Fruit fly (Drosophila melanogaster) whole organism, embryonic: ENCODE results near the gene Creld.

ENCODE experiments used
- Aef1 ChIP-seq: fragments of 200-800 bp; sonication (Bioruptor generic); IDR thresholded peaks from 3 replicates; pipeline ENCODE4 v1.3.6; 2022; ENCODE audit warnings: missing biosample characterization, missing genetic modification characterization
- Atf-2 ChIP-seq: fragments of 200-800 bp; sonication (Bioruptor generic); optimal IDR thresholded peaks from 2 replicates; lab custom pipeline; 2016; ENCODE audit warnings: missing biosample characterization, missing genetic modification characterization
- BtbVII ChIP-seq: fragments of 200-800 bp; sonication (Bioruptor generic); optimal IDR thresholded peaks from 3 replicates; lab custom pipeline; 2017; ENCODE audit warnings: missing biosample characterization, mild to moderate bottlenecking, missing genetic modification characterization
- CG10366 ChIP-seq: fragments of 200-800 bp; sonication (Bioruptor generic); IDR thresholded peaks from 2 replicates; pipeline ENCODE4 v1.3.6; 2022; ENCODE audit warnings: missing biosample characterization, missing genetic modification characterization
- CG10543 ChIP-seq: fragments of 200-800 bp; sonication (Bioruptor generic); optimal IDR thresholded peaks from 3 replicates; lab custom pipeline; 2017; ENCODE audit warnings: missing biosample characterization, mild to moderate bottlenecking, missing genetic modification characterization, moderate library complexity
- CG11456 ChIP-seq: fragments of 200-800 bp; sonication (Bioruptor generic); IDR thresholded peaks from 3 replicates; pipeline ENCODE4 v1.3.6; 2022; ENCODE audit warnings: missing biosample characterization, missing genetic modification characterization
- CG11504 ChIP-seq: fragments of 200-800 bp; sonication (Bioruptor generic); optimal IDR thresholded peaks from 3 replicates; lab custom pipeline; 2019; ENCODE audit warnings: missing biosample characterization, mild to moderate bottlenecking, missing genetic modification characterization, moderate library complexity
- CG11560 ChIP-seq: fragments of 200-800 bp; sonication (Bioruptor generic); IDR thresholded peaks from 3 replicates; pipeline ENCODE4 v1.3.6; 2022; ENCODE audit warnings: missing biosample characterization, missing genetic modification characterization
- CG12219 ChIP-seq: fragments of 200-800 bp; sonication (Bioruptor generic); optimal IDR thresholded peaks from 3 replicates; lab custom pipeline; 2018; ENCODE audit warnings: missing biosample characterization, mild to moderate bottlenecking, missing genetic modification characterization
- CG12769 ChIP-seq: fragments of 200-800 bp; sonication (Bioruptor generic); optimal IDR thresholded peaks from 2 replicates; lab custom pipeline; 2019; ENCODE audit warnings: missing biosample characterization, mild to moderate bottlenecking, missing genetic modification characterization, moderate library complexity
- CG14965 ChIP-seq: fragments of 200-800 bp; sonication (Bioruptor generic); optimal IDR thresholded peaks from 2 replicates; lab custom pipeline; 2016; ENCODE audit warnings: missing biosample characterization, missing genetic modification characterization, borderline replicate concordance
- CG1529 ChIP-seq: fragments of 200-800 bp; sonication (Bioruptor generic); optimal IDR thresholded peaks from 3 replicates; lab custom pipeline; 2018; ENCODE audit warnings: missing biosample characterization, missing genetic modification characterization
- CG1603 ChIP-seq: fragments of 200-800 bp; sonication (Bioruptor generic); optimal IDR thresholded peaks from 2 replicates; lab custom pipeline; 2019; ENCODE audit warnings: missing biosample characterization, mild to moderate bottlenecking, missing genetic modification characterization, moderate library complexity
- CG18262 ChIP-seq: fragments of 200-800 bp; optimal IDR thresholded peaks from 3 replicates; lab custom pipeline; 2019; ENCODE audit warnings: missing biosample characterization, mild to moderate bottlenecking, missing genetic modification characterization, moderate library complexity
- CG18619 ChIP-seq: fragments of 200-800 bp; sonication (Bioruptor generic); optimal IDR thresholded peaks from 3 replicates; lab custom pipeline; 2017; ENCODE audit warnings: missing biosample characterization, mild to moderate bottlenecking, missing genetic modification characterization
- CG32767 ChIP-seq: fragments of 200-800 bp; sonication (Bioruptor generic); IDR thresholded peaks from 2 replicates; pipeline ENCODE4 v1.3.6; 2022; ENCODE audit warnings: missing biosample characterization, missing genetic modification characterization
- CG33557 ChIP-seq: fragments of 200-800 bp; sonication (Bioruptor generic); optimal IDR thresholded peaks from 2 replicates; lab custom pipeline; 2019; ENCODE audit warnings: missing biosample characterization, mild to moderate bottlenecking, missing genetic modification characterization, moderate library complexity
- CG3407 ChIP-seq: fragments of 200-800 bp; sonication (Bioruptor generic); optimal IDR thresholded peaks from 2 replicates; lab custom pipeline; 2018; ENCODE audit warnings: missing biosample characterization, mild to moderate bottlenecking, missing genetic modification characterization
- CG34376 ChIP-seq: fragments of 200-800 bp; sonication (Bioruptor generic); optimal IDR thresholded peaks from 2 replicates; lab custom pipeline; 2018; ENCODE audit warnings: missing biosample characterization, mild to moderate bottlenecking, missing genetic modification characterization
- CG4730 ChIP-seq: fragments of 200-800 bp; sonication (Bioruptor generic); IDR thresholded peaks from 2 replicates; pipeline ENCODE4 v1.3.6; 2022; ENCODE audit warnings: missing biosample characterization, missing genetic modification characterization
- CG4854 ChIP-seq: fragments of 200-800 bp; sonication (Bioruptor generic); optimal IDR thresholded peaks from 2 replicates; lab custom pipeline; 2016; ENCODE audit warnings: missing biosample characterization, missing genetic modification characterization, inconsistent platforms
- CG6854 ChIP-seq: fragments of 200-800 bp; sonication (Bioruptor generic); optimal IDR thresholded peaks from 3 replicates; lab custom pipeline; 2017; ENCODE audit warnings: missing biosample characterization, mild to moderate bottlenecking, missing genetic modification characterization
- CG7928 ChIP-seq: fragments of 200-800 bp; sonication (Bioruptor generic); optimal IDR thresholded peaks from 2 replicates; lab custom pipeline; 2017; ENCODE audit warnings: missing biosample characterization, mild to moderate bottlenecking, missing genetic modification characterization
- CG8944 ChIP-seq: fragments of 200-800 bp; sonication (Bioruptor generic); optimal IDR thresholded peaks from 3 replicates; lab custom pipeline; 2016; ENCODE audit warnings: missing biosample characterization, missing genetic modification characterization
- Dp ChIP-seq: fragments of 200-800 bp; sonication (Bioruptor generic); optimal IDR thresholded peaks from 2 replicates; lab custom pipeline; 2018; ENCODE audit warnings: missing biosample characterization, mild to moderate bottlenecking, missing genetic modification characterization, moderate library complexity
- ERR ChIP-seq: fragments of 200-800 bp; sonication (Bioruptor generic); optimal IDR thresholded peaks from 2 replicates; lab custom pipeline; 2016; ENCODE audit warnings: missing biosample characterization, missing genetic modification characterization
- HHEX ChIP-seq: fragments of 200-800 bp; sonication (Bioruptor generic); optimal IDR thresholded peaks from 3 replicates; lab custom pipeline; 2017; ENCODE audit warnings: missing biosample characterization, mild to moderate bottlenecking, missing genetic modification characterization, missing genetic modification reagents
- MTF-1 ChIP-seq: fragments of 200-800 bp; sonication (Bioruptor generic); optimal IDR thresholded peaks from 2 replicates; lab custom pipeline; 2018; ENCODE audit warnings: missing biosample characterization, mild to moderate bottlenecking, missing genetic modification characterization, borderline replicate concordance
- Med ChIP-seq: fragments of 200-800 bp; sonication (Bioruptor generic); peaks from one replicate; lab custom pipeline; 2016; ENCODE audit warnings: missing biosample characterization, missing genetic modification characterization, mild to moderate bottlenecking, inconsistent platforms, moderate library complexity
- Meics ChIP-seq: fragments of 200-800 bp; sonication (Bioruptor generic); optimal IDR thresholded peaks from 2 replicates; lab custom pipeline; 2017; ENCODE audit warnings: missing biosample characterization, mild to moderate bottlenecking, missing genetic modification characterization
- NFAT ChIP-seq: fragments of 200-800 bp; sonication (Bioruptor generic); IDR thresholded peaks from 2 replicates; pipeline ENCODE4 v1.3.6; 2022; ENCODE audit warnings: missing biosample characterization, missing genetic modification characterization
- Nf-YB ChIP-seq: fragments of 200-800 bp; sonication (Bioruptor generic); optimal IDR thresholded peaks from 3 replicates; lab custom pipeline; 2019; ENCODE audit warnings: missing biosample characterization, mild to moderate bottlenecking, missing genetic modification characterization, moderate library complexity
- Spps ChIP-seq: fragments of 200-800 bp; sonication (Bioruptor generic); optimal IDR thresholded peaks from 2 replicates; lab custom pipeline; 2018; ENCODE audit warnings: missing biosample characterization, mild to moderate bottlenecking, missing genetic modification characterization
- Sry-β ChIP-seq: fragments of 200-800 bp; sonication (Bioruptor generic); optimal IDR thresholded peaks from 2 replicates; lab custom pipeline; 2018; ENCODE audit warnings: missing biosample characterization, mild to moderate bottlenecking, missing genetic modification characterization, moderate library complexity
- Tbp ChIP-seq: fragments of >200 bp; optimal IDR thresholded peaks from 2 replicates; lab custom pipeline; 2018; ENCODE audit warnings: missing biosample characterization, missing genetic modification characterization
- ac ChIP-seq: fragments of 200-800 bp; sonication (Bioruptor generic); optimal IDR thresholded peaks from 3 replicates; lab custom pipeline; 2017; ENCODE audit warnings: missing biosample characterization, mild to moderate bottlenecking, missing genetic modification characterization
- bab2 ChIP-seq: fragments of 200-800 bp; sonication (Bioruptor generic); optimal IDR thresholded peaks from 2 replicates; lab custom pipeline; 2016; ENCODE audit warnings: missing biosample characterization, missing genetic modification characterization
- danr ChIP-seq: fragments of 200-800 bp; sonication (Bioruptor generic); IDR thresholded peaks from 2 replicates; pipeline ENCODE4 v1.3.6; 2022; ENCODE audit warnings: missing biosample characterization, missing genetic modification characterization
- dm ChIP-seq: fragments of 200-800 bp; sonication (Bioruptor generic); optimal IDR thresholded peaks from 3 replicates; lab custom pipeline; 2016; ENCODE audit warnings: missing biosample characterization, missing genetic modification characterization
- ewg ChIP-seq: fragments of 200-800 bp; sonication (Bioruptor generic); optimal IDR thresholded peaks from 3 replicates; lab custom pipeline; 2017; ENCODE audit warnings: mild to moderate bottlenecking, missing biosample characterization, missing genetic modification reagents, missing genetic modification characterization
- mld ChIP-seq: fragments of 200-800 bp; sonication (Bioruptor generic); IDR thresholded peaks from 3 replicates; pipeline ENCODE4 v1.3.6; 2022; ENCODE audit warnings: missing biosample characterization, missing genetic modification characterization; ENCODE audit not compliant: partially characterized antibody
- pfk ChIP-seq: fragments of 200-800 bp; sonication (Bioruptor generic); optimal IDR thresholded peaks from 2 replicates; lab custom pipeline; 2018; ENCODE audit warnings: missing biosample characterization, mild to moderate bottlenecking, missing genetic modification characterization, moderate library complexity
- pho ChIP-seq: fragments of 200-800 bp; sonication (Bioruptor generic); optimal IDR thresholded peaks from 2 replicates; lab custom pipeline; 2016; ENCODE audit warnings: missing biosample characterization, missing genetic modification characterization
- psq ChIP-seq: fragments of 200-800 bp; sonication (Bioruptor generic); optimal IDR thresholded peaks from 2 replicates; lab custom pipeline; 2017; ENCODE audit warnings: missing biosample characterization, missing genetic modification characterization
- repo ChIP-seq: fragments of 200-800 bp; sonication (Bioruptor generic); optimal IDR thresholded peaks from 2 replicates; lab custom pipeline; 2016; ENCODE audit warnings: missing biosample characterization, missing genetic modification characterization
- row ChIP-seq: fragments of 200-800 bp; sonication (Bioruptor generic); IDR thresholded peaks from 3 replicates; pipeline ENCODE4 v1.3.6; 2022; ENCODE audit warnings: missing biosample characterization, missing genetic modification characterization
- seq ChIP-seq: fragments of 200-800 bp; sonication (Bioruptor generic); IDR thresholded peaks from 2 replicates; pipeline ENCODE4 v1.3.6; 2022; ENCODE audit warnings: missing biosample characterization, missing genetic modification characterization
- tap ChIP-seq: fragments of 200-800 bp; optimal IDR thresholded peaks from 3 replicates; lab custom pipeline; 2019; ENCODE audit warnings: missing biosample characterization, mild to moderate bottlenecking, missing genetic modification characterization, moderate library complexity
- tll ChIP-seq, 2 experiments: fragments of 200-800 bp in 1 of 2; fragments of >200 bp in 1 of 2; sonication (Bioruptor generic) in 1 of 2; optimal IDR thresholded peaks; 2 replicates each; lab custom pipeline; 2017 to 2019; ENCODE audit warnings: missing biosample characterization in 2 of 2, missing genetic modification characterization in 2 of 2, mild to moderate bottlenecking in 1 of 2, moderate library complexity in 1 of 2
- trem ChIP-seq: fragments of 200-800 bp; optimal IDR thresholded peaks from 3 replicates; lab custom pipeline; 2019; ENCODE audit warnings: missing biosample characterization, mild to moderate bottlenecking, missing genetic modification characterization, moderate library complexity
- vfl ChIP-seq: fragments of 200-800 bp; sonication (Bioruptor generic); optimal IDR thresholded peaks from 2 replicates; lab custom pipeline; 2016; ENCODE audit warnings: missing biosample characterization, missing genetic modification characterization

The Creld gene

DNA sequence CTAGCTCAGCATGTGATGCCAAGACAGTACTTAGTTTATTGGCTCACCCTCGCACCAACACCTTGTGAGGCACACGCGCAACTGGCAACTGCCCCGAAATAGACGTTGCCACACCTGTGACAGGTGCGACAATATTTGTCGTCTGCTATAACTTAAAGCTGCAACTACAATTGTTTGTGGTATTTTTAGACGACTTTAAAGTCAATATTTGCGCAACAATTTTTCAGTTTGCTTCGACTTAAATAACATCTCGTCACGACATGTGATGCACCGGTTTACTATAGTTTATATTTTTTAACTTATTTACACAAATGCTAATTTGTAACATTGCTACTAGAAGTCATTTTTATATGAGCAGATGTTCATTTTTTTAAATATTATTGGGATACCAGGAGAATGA is 21.0 kb upstream of the Creld start (continued):
- TF ChIP-seq CG11456 (GFP tag; lab: Robert Waterston, UW) = no peak
- TF ChIP-seq NFAT (GFP tag; lab: Robert Waterston, UW) = no peak
- TF ChIP-seq tll (GFP tag; optimal IDR thresholded peaks at IDR 0.05; lab: Kevin White, UChicago) = no peak
- no peak for TF ChIP-seq psq (GFP tag; lab: Kevin White, UChicago)
- peak; percentile 8 for TF ChIP-seq CG1603 (tag; lab: Kevin White, UChicago)
- TF ChIP-seq CG8944 (GFP tag; lab: Kevin White, UChicago) = no peak
- no peak for TF ChIP-seq CG7928
- peak; percentile 50 for TF ChIP-seq CG12219 (GFP tag; lab: Kevin White, UChicago)
- no peak for TF ChIP-seq trem (tag; lab: Kevin White, UChicago)
- no peak for TF ChIP-seq CG14965 (GFP tag; lab: Kevin White, UChicago)
- TF ChIP-seq Sry-β (GFP tag; lab: Kevin White, UChicago) = no peak
- peak; percentile 11 for TF ChIP-seq CG18262 (tag; lab: Kevin White, UChicago)
- no peak for TF ChIP-seq mld (GFP tag; lab: Robert Waterston, UW)
- TF ChIP-seq bab2 (GFP tag; lab: Kevin White, UChicago) = no peak
- TF ChIP-seq Meics (GFP tag; lab: Kevin White, UChicago) = peak; percentile 48
- no peak for TF ChIP-seq repo (GFP tag; lab: Kevin White, UChicago)
- TF ChIP-seq CG4730 (GFP tag; lab: Robert Waterston, UW) = no peak
- TF ChIP-seq CG32767 (GFP tag; lab: Robert Waterston, UW) = no peak
- TF ChIP-seq dm = no peak
- peak; percentile 27 for TF ChIP-seq Nf-YB (GFP tag; lab: Kevin White, UChicago)
- TF ChIP-seq CG10543 = peak; percentile 58
- TF ChIP-seq CG10366 (GFP tag; lab: Robert Waterston, UW) = no peak
- peak; percentile 71 for TF ChIP-seq BtbVII (GFP tag; lab: Kevin White, UChicago)
- peak; percentile 58 for TF ChIP-seq HHEX (GFP tag; lab: Kevin White, UChicago)
- no peak for TF ChIP-seq Aef1 (GFP tag; lab: Robert Waterston, UW)
- TF ChIP-seq CG6854 = peak; percentile 62
- TF ChIP-seq CG1529 (GFP tag; lab: Kevin White, UChicago) = peak; percentile 55
- TF ChIP-seq seq = no peak; the same call in 1 of the 2 replicates
- no peak for TF ChIP-seq pho
- TF ChIP-seq row = no peak
- TF ChIP-seq CG4854 (GFP tag; lab: Kevin White, UChicago) = no peak
- no peak for TF ChIP-seq CG11560 (tag; lab: Robert Waterston, UW)
- TF ChIP-seq Dp = no peak
- TF ChIP-seq CG11504 (tag; lab: Kevin White, UChicago) = peak; percentile 30
- peak; percentile 26 for TF ChIP-seq CG33557
- no peak for TF ChIP-seq Tbp
- peak; percentile 28 for TF ChIP-seq CG18619 (GFP tag; lab: Kevin White, UChicago)
- peak; percentile 1 for TF ChIP-seq ac (GFP tag; lab: Kevin White, UChicago)
- TF ChIP-seq danr (GFP tag; lab: Robert Waterston, UW) = no peak
- TF ChIP-seq CG3407 = peak; percentile 60
- TF ChIP-seq MTF-1 (GFP tag; lab: Kevin White, UChicago) = peak; percentile 68
- TF ChIP-seq vfl (GFP tag; lab: Kevin White, UChicago) = no peak
- peak; percentile 6 for TF ChIP-seq ewg
- peak; percentile 74 for TF ChIP-seq Med (GFP tag; lab: Kevin White, UChicago)
- TF ChIP-seq CG34376 (GFP tag; lab: Kevin White, UChicago) = no peak
- TF ChIP-seq ERR = no peak
- TF ChIP-seq CG12769 = peak; percentile 35
- TF ChIP-seq tap (tag; lab: Kevin White, UChicago) = peak; percentile 20
- TF ChIP-seq Spps (tag; lab: Kevin White, UChicago) = peak; percentile 2
- TF ChIP-seq pfk (GFP tag; lab: Kevin White, UChicago) = peak; percentile 26
- TF ChIP-seq Atf-2 (GFP tag; lab: Kevin White, UChicago) = no peak
